Fruit fly (Drosophila melanogaster) whole organism, embryonic: ENCODE data around the gene Ant2.

Experiments
- CG11504 ChIP-seq: fragments of 200-800 bp; sonication (Bioruptor generic); optimal IDR thresholded peaks from 3 replicates; lab custom pipeline; 2019; ENCODE audit warnings: missing biosample characterization, mild to moderate bottlenecking, missing genetic modification characterization, moderate library complexity
- CG12071 ChIP-seq: fragments of 200-800 bp; sonication (Bioruptor generic); optimal IDR thresholded peaks from 3 replicates; lab custom pipeline; 2018; ENCODE audit warnings: missing biosample characterization, mild to moderate bottlenecking, missing genetic modification characterization
- CG1233 ChIP-seq: fragments of 200-800 bp; sonication (Bioruptor generic); optimal IDR thresholded peaks from 4 replicates; lab custom pipeline; 2018; ENCODE audit warnings: missing biosample characterization, mild to moderate bottlenecking, missing genetic modification characterization
- CG13287 ChIP-seq: fragments of 200-800 bp; sonication (Bioruptor generic); IDR thresholded peaks from 2 replicates; pipeline ENCODE4 v1.3.6; 2022; ENCODE audit warnings: missing biosample characterization, missing genetic modification characterization; ENCODE audit not compliant: partially characterized antibody
- CG13624 ChIP-seq: fragments of 200-800 bp; sonication (Bioruptor generic); optimal IDR thresholded peaks from 2 replicates; lab custom pipeline; 2016; ENCODE audit warnings: missing biosample characterization, missing genetic modification characterization
- CG13775 ChIP-seq: fragments of 200-800 bp; sonication (Bioruptor generic); optimal IDR thresholded peaks from 3 replicates; lab custom pipeline; 2017; ENCODE audit warnings: missing biosample characterization, mild to moderate bottlenecking, missing genetic modification characterization
- CG13894 ChIP-seq: fragments of 200-800 bp; sonication (Bioruptor generic); optimal IDR thresholded peaks from 3 replicates; lab custom pipeline; 2018; ENCODE audit warnings: missing biosample characterization, mild to moderate bottlenecking, missing genetic modification characterization, moderate library complexity
- CG14860 ChIP-seq: fragments of 200-800 bp; sonication (Bioruptor generic); IDR thresholded peaks from 3 replicates; pipeline ENCODE4 v1.3.6; 2022; ENCODE audit warnings: missing biosample characterization, missing genetic modification characterization; ENCODE audit not compliant: partially characterized antibody
- CG15011 ChIP-seq: fragments of 200-800 bp; sonication (Bioruptor generic); optimal IDR thresholded peaks from 3 replicates; lab custom pipeline; 2018; ENCODE audit warnings: missing biosample characterization, mild to moderate bottlenecking, missing genetic modification characterization
- CG17385 ChIP-seq: fragments of 200-800 bp; sonication (Bioruptor generic); optimal IDR thresholded peaks from 3 replicates; lab custom pipeline; 2018; ENCODE audit warnings: missing biosample characterization, mild to moderate bottlenecking, missing genetic modification characterization
- CG30431 ChIP-seq: fragments of 200-800 bp; sonication (Bioruptor generic); optimal IDR thresholded peaks from 2 replicates; lab custom pipeline; 2017; ENCODE audit warnings: missing biosample characterization, missing genetic modification characterization
- CG3281 ChIP-seq: fragments of 200-800 bp; sonication (Bioruptor generic); optimal IDR thresholded peaks from 3 replicates; lab custom pipeline; 2017; ENCODE audit warnings: missing biosample characterization, mild to moderate bottlenecking, missing genetic modification characterization
- CG33213 ChIP-seq: fragments of 200-800 bp; sonication (Bioruptor generic); optimal IDR thresholded peaks from 3 replicates; lab custom pipeline; 2016; ENCODE audit warnings: missing biosample characterization, missing genetic modification characterization
- CG43689 ChIP-seq: fragments of 200-800 bp; sonication (Bioruptor generic); IDR thresholded peaks from 2 replicates; pipeline ENCODE4 v1.3.6; 2022; ENCODE audit warnings: missing biosample characterization, missing genetic modification characterization
- CG4617 ChIP-seq: fragments of 200-800 bp; sonication (Bioruptor generic); optimal IDR thresholded peaks from 3 replicates; lab custom pipeline; 2016; ENCODE audit warnings: missing biosample characterization, missing genetic modification characterization, borderline replicate concordance
- CG6175 ChIP-seq: fragments of 200-800 bp; sonication (Bioruptor generic); IDR thresholded peaks from 3 replicates; pipeline ENCODE4 v1.3.6; 2022; ENCODE audit warnings: missing biosample characterization, missing genetic modification characterization
- Chrac-16 ChIP-seq: fragments of 200-800 bp; sonication (Bioruptor generic); optimal IDR thresholded peaks from 3 replicates; lab custom pipeline; 2016; ENCODE audit warnings: missing biosample characterization, missing genetic modification characterization
- D19A ChIP-seq: fragments of 200-800 bp; optimal IDR thresholded peaks from 3 replicates; lab custom pipeline; 2019; ENCODE audit warnings: missing biosample characterization, mild to moderate bottlenecking, missing genetic modification characterization, moderate library complexity
- Fer3 ChIP-seq: fragments of 200-800 bp; sonication (Bioruptor generic); optimal IDR thresholded peaks from 2 replicates; lab custom pipeline; 2018; ENCODE audit warnings: missing biosample characterization, mild to moderate bottlenecking, missing genetic modification characterization, moderate library complexity
- Hr51 ChIP-seq, 2 experiments: fragments of 200-800 bp; sonication (Bioruptor generic); optimal IDR thresholded peaks; 2 replicates in 1 of 2; 3 replicates in 1 of 2; lab custom pipeline; 2016 to 2018; ENCODE audit warnings: missing biosample characterization in 2 of 2, missing genetic modification characterization in 2 of 2, mild to moderate bottlenecking in 1 of 2, moderate library complexity in 1 of 2
- Oli ChIP-seq: fragments of 200-800 bp; sonication (Bioruptor generic); optimal IDR thresholded peaks from 2 replicates; lab custom pipeline; 2018; ENCODE audit warnings: missing biosample characterization, mild to moderate bottlenecking, missing genetic modification characterization, moderate library complexity
- Spps ChIP-seq: fragments of 200-800 bp; sonication (Bioruptor generic); optimal IDR thresholded peaks from 2 replicates; lab custom pipeline; 2018; ENCODE audit warnings: missing biosample characterization, mild to moderate bottlenecking, missing genetic modification characterization
- TFAM ChIP-seq: fragments of 200-800 bp; sonication (Bioruptor generic); optimal IDR thresholded peaks from 2 replicates; lab custom pipeline; 2017; ENCODE audit warnings: missing biosample characterization, missing genetic modification characterization, inconsistent platforms
- ash1 ChIP-seq: fragments of 200-800 bp; sonication (Bioruptor generic); optimal IDR thresholded peaks from 2 replicates; lab custom pipeline; 2018; ENCODE audit warnings: missing biosample characterization, mild to moderate bottlenecking, missing genetic modification characterization
- cas ChIP-seq: fragments of 200-800 bp; sonication (Bioruptor generic); IDR thresholded peaks from 2 replicates; pipeline ENCODE4 v1.3.6; 2022; ENCODE audit warnings: missing biosample characterization, missing genetic modification characterization
- caup ChIP-seq: fragments of 200-800 bp; sonication (Bioruptor generic); optimal IDR thresholded peaks from 3 replicates; lab custom pipeline; 2017; ENCODE audit warnings: missing biosample characterization, mild to moderate bottlenecking, missing genetic modification characterization, moderate library complexity; ENCODE audit not compliant: severe bottlenecking
- corto ChIP-seq: fragments of 200-800 bp; sonication (Bioruptor generic); optimal IDR thresholded peaks from 2 replicates; lab custom pipeline; 2016; ENCODE audit warnings: missing biosample characterization, mild to moderate bottlenecking, missing genetic modification characterization, moderate library complexity
- da ChIP-seq: fragments of 200-800 bp; sonication (Bioruptor generic); optimal IDR thresholded peaks from 2 replicates; lab custom pipeline; 2016; ENCODE audit warnings: missing biosample characterization, missing genetic modification characterization
- danr ChIP-seq: fragments of 200-800 bp; sonication (Bioruptor generic); IDR thresholded peaks from 2 replicates; pipeline ENCODE4 v1.3.6; 2022; ENCODE audit warnings: missing biosample characterization, missing genetic modification characterization
- disco-r ChIP-seq: fragments of 200-800 bp; sonication (Bioruptor generic); optimal IDR thresholded peaks from 2 replicates; lab custom pipeline; 2016; ENCODE audit warnings: missing biosample characterization, missing genetic modification characterization
- dm ChIP-seq: fragments of 200-800 bp; sonication (Bioruptor generic); optimal IDR thresholded peaks from 3 replicates; lab custom pipeline; 2016; ENCODE audit warnings: missing biosample characterization, missing genetic modification characterization
- exex ChIP-seq: fragments of 200-800 bp; sonication (Bioruptor generic); optimal IDR thresholded peaks from 4 replicates; lab custom pipeline; 2018; ENCODE audit warnings: missing biosample characterization, mild to moderate bottlenecking, missing genetic modification characterization, moderate library complexity
- fru ChIP-seq: fragments of >200 bp; optimal IDR thresholded peaks from 2 replicates; lab custom pipeline; 2017
- fu2 ChIP-seq: fragments of 200-800 bp; sonication (Bioruptor generic); optimal IDR thresholded peaks from 2 replicates; lab custom pipeline; 2016; ENCODE audit warnings: missing biosample characterization, missing genetic modification characterization
- hb ChIP-seq: fragments of 200-800 bp; sonication (Bioruptor generic); IDR thresholded peaks from 3 replicates; pipeline ENCODE4 v1.3.6; 2022; ENCODE audit warnings: missing biosample characterization, missing genetic modification characterization; ENCODE audit not compliant: partially characterized antibody
- hth ChIP-seq: fragments of >200 bp; optimal IDR thresholded peaks from 2 replicates; lab custom pipeline; 2017; ENCODE audit warnings: inconsistent platforms
- jigr1 ChIP-seq: fragments of 200-800 bp; sonication (Bioruptor generic); IDR thresholded peaks from 3 replicates; pipeline ENCODE4 v1.3.6; 2022; ENCODE audit warnings: missing biosample characterization, missing genetic modification characterization
- lmd ChIP-seq: fragments of 200-800 bp; sonication (Bioruptor generic); IDR thresholded peaks from 2 replicates; pipeline ENCODE4 v1.3.6; 2022; ENCODE audit warnings: missing biosample characterization, missing genetic modification characterization
- mirr ChIP-seq: fragments of 200-800 bp; sonication (Bioruptor generic); optimal IDR thresholded peaks from 3 replicates; lab custom pipeline; 2018; ENCODE audit warnings: missing biosample characterization, mild to moderate bottlenecking, missing genetic modification characterization
- mld ChIP-seq: fragments of 200-800 bp; sonication (Bioruptor generic); IDR thresholded peaks from 3 replicates; pipeline ENCODE4 v1.3.6; 2022; ENCODE audit warnings: missing biosample characterization, missing genetic modification characterization; ENCODE audit not compliant: partially characterized antibody
- org-1 ChIP-seq: fragments of 200-800 bp; sonication (Bioruptor generic); optimal IDR thresholded peaks from 2 replicates; lab custom pipeline; 2017; ENCODE audit warnings: missing biosample characterization, missing genetic modification characterization
- pb ChIP-seq: fragments of 200-800 bp; sonication (Bioruptor generic); optimal IDR thresholded peaks from 3 replicates; lab custom pipeline; 2016; ENCODE audit warnings: missing biosample characterization, missing genetic modification characterization
- pnt ChIP-seq: fragments of 200-800 bp; sonication (Bioruptor generic); optimal IDR thresholded peaks from 3 replicates; lab custom pipeline; 2016; ENCODE audit warnings: missing biosample characterization, missing genetic modification characterization
- prd ChIP-seq, 3 experiments: fragments of >200 bp in 2 of 3; fragments of 200-800 bp in 1 of 3; sonication (Bioruptor generic) in 1 of 3; optimal IDR thresholded peaks in 2 of 3; IDR thresholded peaks in 1 of 3; 2 replicates in 2 of 3; 3 replicates in 1 of 3; pipeline versions ENCODE4 v1.3.6 to Lab custom; 2017 to 2022; ENCODE audit warnings: missing biosample characterization in 1 of 3, missing genetic modification characterization in 1 of 3
- slou ChIP-seq: fragments of 200-800 bp; sonication (Bioruptor generic); optimal IDR thresholded peaks from 3 replicates; lab custom pipeline; 2016; ENCODE audit warnings: missing biosample characterization, missing genetic modification characterization
- so ChIP-seq: fragments of 200-800 bp; sonication (Bioruptor generic); IDR thresholded peaks from 3 replicates; pipeline ENCODE4 v1.3.6; 2022; ENCODE audit warnings: missing biosample characterization, missing genetic modification characterization
- sqz ChIP-seq: fragments of 200-800 bp; sonication (Bioruptor generic); optimal IDR thresholded peaks from 3 replicates; lab custom pipeline; 2018; ENCODE audit warnings: missing biosample characterization, mild to moderate bottlenecking, missing genetic modification characterization
- sug ChIP-seq: fragments of 200-800 bp; optimal IDR thresholded peaks from 2 replicates; lab custom pipeline; 2019; ENCODE audit warnings: missing biosample characterization, mild to moderate bottlenecking, missing genetic modification characterization, moderate library complexity
- zen2 ChIP-seq: fragments of 200-800 bp; sonication (Bioruptor generic); IDR thresholded peaks from 3 replicates; pipeline ENCODE4 v1.3.6; 2022; ENCODE audit warnings: missing biosample characterization, missing genetic modification characterization; ENCODE audit not compliant: partially characterized antibody

Gene Ant2

dm6 chrX:10729921-10730873 lies 56.5 kb downstream of the Ant2 start (continued):
- TF ChIP-seq CG14860 (GFP tag; lab: Robert Waterston, UW), result no peak
- TF ChIP-seq CG33213 (GFP tag; lab: Kevin White, UChicago), result no peak
- no peak for TF ChIP-seq CG6175 (GFP tag; lab: Robert Waterston, UW)
- TF ChIP-seq sqz (GFP tag; lab: Kevin White, UChicago), result peak; percentile 60
- no peak for TF ChIP-seq cas
- TF ChIP-seq TFAM, result no peak
- no peak for TF ChIP-seq Chrac-16 (GFP tag; lab: Kevin White, UChicago)
- TF ChIP-seq mirr, result peak; percentile 36
- TF ChIP-seq fru (lab: Kevin White, UChicago), result no peak
- TF ChIP-seq CG13894 (tag; lab: Kevin White, UChicago), result peak; percentile 31
- TF ChIP-seq zen2 (GFP tag; lab: Robert Waterston, UW), result no peak
- TF ChIP-seq pb (GFP tag; lab: Kevin White, UChicago), result no peak
- TF ChIP-seq hth (lab: Kevin White, UChicago), result no peak
- peak; percentile 20 for TF ChIP-seq sug
- no peak for TF ChIP-seq CG1233 (GFP tag; lab: Kevin White, UChicago)
- TF ChIP-seq CG3281 (GFP tag; lab: Kevin White, UChicago), result no peak
- no peak for TF ChIP-seq so (GFP tag; lab: Robert Waterston, UW)
- no peak for TF ChIP-seq Hr51 (GFP tag; optimal IDR thresholded peaks at IDR 0.05; lab: Kevin White, UChicago)
- no peak; the same call in 1 of the 2 replicates for TF ChIP-seq CG13287
- TF ChIP-seq da (GFP tag; lab: Kevin White, UChicago), result no peak
- no peak for TF ChIP-seq disco-r (GFP tag; lab: Kevin White, UChicago)
- no peak for TF ChIP-seq lmd (GFP tag; lab: Robert Waterston, UW)
- TF ChIP-seq CG17385, result no peak
- no peak for TF ChIP-seq dm (GFP tag; lab: Kevin White, UChicago)
- TF ChIP-seq D19A (tag; lab: Kevin White, UChicago), result no peak
- no peak for TF ChIP-seq CG4617 (GFP tag; lab: Kevin White, UChicago)
- no peak for TF ChIP-seq danr (GFP tag; lab: Robert Waterston, UW)
- no peak for TF ChIP-seq Spps
- TF ChIP-seq corto (GFP tag; lab: Kevin White, UChicago), result no peak
- no peak for TF ChIP-seq CG12071 (GFP tag; lab: Kevin White, UChicago)
- no peak for TF ChIP-seq fu2 (GFP tag; lab: Kevin White, UChicago)
- TF ChIP-seq prd (optimal IDR thresholded peaks at IDR 0.05; lab: Kevin White, UChicago), result no peak
- no peak for TF ChIP-seq prd (GFP tag; IDR thresholded peaks at IDR 0.05; lab: Robert Waterston, UW)
- no peak for TF ChIP-seq exex (tag; lab: Kevin White, UChicago)
- TF ChIP-seq pnt (GFP tag; lab: Kevin White, UChicago), result no peak
- no peak for TF ChIP-seq CG43689
- TF ChIP-seq slou, result no peak
- TF ChIP-seq Oli, result no peak
- no peak for TF ChIP-seq org-1
- peak; percentile 97 for TF ChIP-seq CG11504 (tag; lab: Kevin White, UChicago)
- TF ChIP-seq caup (GFP tag; lab: Kevin White, UChicago), result no peak
- TF ChIP-seq CG13775 (GFP tag; lab: Kevin White, UChicago), result no peak
- TF ChIP-seq jigr1 (GFP tag; lab: Robert Waterston, UW), result no peak
- TF ChIP-seq ash1, result no peak
- TF ChIP-seq hb (GFP tag; lab: Robert Waterston, UW), result no peak
- TF ChIP-seq Fer3 (tag; lab: Kevin White, UChicago), result no peak
- TF ChIP-seq CG15011 (GFP tag; lab: Kevin White, UChicago), result no peak
- no peak for TF ChIP-seq CG30431 (GFP tag; lab: Kevin White, UChicago)
- no peak for TF ChIP-seq mld (GFP tag; lab: Robert Waterston, UW)
- TF ChIP-seq CG13624, result no peak
